Worm (Caenorhabditis elegans) whole organism, L4 larva: ENCODE measurements around the gene C50F4.4.
A peak's percentile ranks its signal among the peaks of the same experiment; 100 is the strongest.

Source experiments
- Y48G9A.11 ChIP-seq: fragments of 200-800 bp; sonication (Bioruptor generic); IDR thresholded peaks from 2 replicates; pipeline ENCODE4 v1.3.6; 2022; ENCODE audit warnings: missing genetic modification reagents, missing genetic modification characterization, missing compliant biosample characterization
- ama-1 ChIP-seq: fragments of 150-350 bp; optimal IDR thresholded peaks from 2 replicates; lab custom pipeline; 2014; ENCODE audit warnings: inconsistent platforms, mixed read lengths
- ceh-32 ChIP-seq: sonication (generic microtip); optimal IDR thresholded peaks from 2 replicates; lab custom pipeline; 2016; ENCODE audit warnings: mild to moderate bottlenecking, missing genetic modification characterization, missing compliant biosample characterization; ENCODE audit not compliant: poor library complexity
- ces-1 ChIP-seq: fragments of 150-350 bp; sonication (generic microtip); optimal IDR thresholded peaks from 4 replicates; lab custom pipeline; 2014; ENCODE audit warnings: missing biosample characterization, missing genetic modification reagents, missing genetic modification characterization
- lin-1 ChIP-seq: fragments of 200-800 bp; sonication (Bioruptor generic); IDR thresholded peaks from 2 replicates; pipeline ENCODE4 v1.3.6; 2022; ENCODE audit warnings: missing genetic modification reagents, missing genetic modification characterization, missing compliant biosample characterization
- nhr-76 ChIP-seq: fragments of 150-350 bp; optimal IDR thresholded peaks from 2 replicates; lab custom pipeline; 2014; ENCODE audit warnings: missing biosample characterization, missing genetic modification characterization
- snpc-4 ChIP-seq: fragments of 150-350 bp; optimal IDR thresholded peaks from 2 replicates; lab custom pipeline; 2014; ENCODE audit warnings: missing biosample characterization, missing genetic modification characterization
- unc-130 ChIP-seq: sonication (generic microtip); optimal IDR thresholded peaks from 2 replicates; lab custom pipeline; 2016; ENCODE audit warnings: missing genetic modification reagents, missing genetic modification characterization, missing compliant biosample characterization
- unc-39 ChIP-seq: sonication (generic microtip); optimal IDR thresholded peaks from 2 replicates; lab custom pipeline; 2017; ENCODE audit warnings: missing biosample characterization, missing genetic modification characterization
- unc-62 ChIP-seq, 3 experiments: fragments of 150-350 bp in 1 of 3; sonication (generic microtip); optimal IDR thresholded peaks in 2 of 3; peaks in 1 of 3; 1 replicate in 1 of 3; 2 replicates in 2 of 3; lab custom pipeline; 2014 to 2017; ENCODE audit warnings: missing biosample characterization in 3 of 3, missing genetic modification characterization in 3 of 3, missing genetic modification reagents in 3 of 3, missing genotype in 1 of 3

ce11 chrV:9550313-9550712 lies 13.7 kb downstream of the C50F4.4 start, which contains the start of gene ehbp-1:
- TF ChIP-seq ces-1 (GFP tag; lab: Kevin White, UChicago) (peak; percentile 26), unc-130 (no peak), nhr-76 (tag; lab: Kevin White, UChicago) (no peak), snpc-4 (no peak), lin-1 (GFP tag; lab: Robert Waterston, UW) (no peak), Y48G9A.11 (GFP tag; lab: Robert Waterston, UW) (no peak), ceh-32 (tag; lab: Kevin White, UChicago) (no peak), unc-62 (GFP tag; optimal IDR thresholded peaks at IDR 0.05 in 1 of 2; lab: Kevin White, UChicago) (no peak), unc-62 (tag; optimal IDR thresholded peaks at IDR 0.05; lab: Kevin White, UChicago) (no peak), unc-39 (no peak), ama-1 (lab: Kevin White, UChicago) (no peak)
